Worm (Caenorhabditis elegans) whole organism, young adult: ENCODE data around the gene lgc-15.

Experiments
- C06A6.2 ChIP-seq: fragments of 200-800 bp; sonication (Bioruptor generic); conservative IDR thresholded peaks from 2 replicates; pipeline ENCODE4 v1.3.6; 2022; ENCODE audit warnings: missing genetic modification characterization, missing compliant biosample characterization
- C17E4.6 ChIP-seq: fragments of 200-800 bp; sonication (Bioruptor generic); IDR thresholded peaks from 2 replicates; pipeline ENCODE4 v1.3.6; 2022; ENCODE audit warnings: missing genetic modification reagents, missing genetic modification characterization, missing compliant biosample characterization
- D2030.7 ChIP-seq: fragments of 200-800 bp; sonication (Bioruptor generic); IDR thresholded peaks from 2 replicates; pipeline ENCODE4 v1.3.6; 2022; ENCODE audit warnings: missing genetic modification reagents, missing genetic modification characterization, missing compliant biosample characterization
- F57A8.1 ChIP-seq: fragments of 200-800 bp; sonication (Bioruptor generic); optimal IDR thresholded peaks from 2 replicates; lab custom pipeline; 2018; ENCODE audit warnings: mild to moderate bottlenecking, missing genetic modification characterization, moderate library complexity, missing compliant biosample characterization
- F57C9.4 ChIP-seq: sonication (generic microtip); optimal IDR thresholded peaks from 2 replicates; lab custom pipeline; 2017; ENCODE audit warnings: mild to moderate bottlenecking, missing genetic modification characterization, missing compliant biosample characterization
- T07F8.4 ChIP-seq: sonication (generic microtip); optimal IDR thresholded peaks from 2 replicates; lab custom pipeline; 2016; ENCODE audit warnings: mild to moderate bottlenecking, missing genetic modification characterization, moderate library complexity, missing compliant biosample characterization
- T26A5.8 ChIP-seq: sonication (generic microtip); optimal IDR thresholded peaks from 2 replicates; lab custom pipeline; 2016; ENCODE audit warnings: missing genetic modification characterization, missing compliant biosample characterization
- Y56A3A.18 ChIP-seq: fragments of 200-800 bp; sonication (Bioruptor generic); IDR thresholded peaks from 2 replicates; pipeline ENCODE4 v1.3.6; 2022; ENCODE audit warnings: missing genetic modification reagents, missing genetic modification characterization, missing compliant biosample characterization
- Y79H2A.3 ChIP-seq: fragments of 200-800 bp; sonication (Bioruptor generic); conservative IDR thresholded peaks from 2 replicates; pipeline ENCODE4 v1.3.6; 2022; ENCODE audit warnings: missing genetic modification reagents, missing genetic modification characterization, missing compliant biosample characterization
- Y95B8A.8 ChIP-seq: fragments of 200-800 bp; sonication (Bioruptor generic); IDR thresholded peaks from 2 replicates; pipeline ENCODE4 v1.3.6; 2022; ENCODE audit warnings: missing genetic modification reagents, missing genetic modification characterization, missing compliant biosample characterization
- ZK185.1 ChIP-seq: sonication (generic microtip); optimal IDR thresholded peaks from 2 replicates; lab custom pipeline; 2016; ENCODE audit warnings: mild to moderate bottlenecking, missing genetic modification characterization, missing compliant biosample characterization; ENCODE audit not compliant: poor library complexity, severe bottlenecking
- aptf-3 ChIP-seq: fragments of 200-800 bp; sonication (Bioruptor generic); IDR thresholded peaks from 2 replicates; pipeline ENCODE4 v1.3.6; 2022; ENCODE audit warnings: missing genetic modification characterization, missing compliant biosample characterization
- attf-5 ChIP-seq: fragments of 200-800 bp; sonication (Bioruptor generic); optimal IDR thresholded peaks from 2 replicates; lab custom pipeline; 2018; ENCODE audit warnings: mild to moderate bottlenecking, missing genetic modification characterization, missing compliant biosample characterization
- attf-6 ChIP-seq: fragments of 200-800 bp; sonication (Bioruptor generic); IDR thresholded peaks from 2 replicates; pipeline ENCODE4 v1.3.6; 2022; ENCODE audit warnings: missing genetic modification reagents, missing genetic modification characterization, missing compliant biosample characterization
- cebp-2 ChIP-seq: fragments of 200-800 bp; sonication (Bioruptor generic); IDR thresholded peaks from 2 replicates; pipeline ENCODE4 v1.3.6; 2022; ENCODE audit warnings: missing genetic modification characterization, missing compliant biosample characterization
- ceh-40 ChIP-seq: fragments of 200-800 bp; sonication (Bioruptor generic); IDR thresholded peaks from 2 replicates; pipeline ENCODE4 v1.3.6; 2022; ENCODE audit warnings: missing genetic modification characterization, missing compliant biosample characterization
- ceh-79 ChIP-seq: sonication (generic microtip); optimal IDR thresholded peaks from 2 replicates; lab custom pipeline; 2017; ENCODE audit warnings: mild to moderate bottlenecking, missing genetic modification characterization, missing compliant biosample characterization
- ceh-91 ChIP-seq: fragments of 200-800 bp; sonication (Bioruptor generic); IDR thresholded peaks from 2 replicates; pipeline ENCODE4 v1.3.6; 2022; ENCODE audit warnings: missing genetic modification reagents, missing genetic modification characterization, missing compliant biosample characterization
- dox-1 ChIP-seq: fragments of 200-800 bp; sonication (Bioruptor generic); IDR thresholded peaks from 2 replicates; pipeline ENCODE4 v1.3.6; 2022; ENCODE audit warnings: missing genetic modification reagents, missing genetic modification characterization, missing compliant biosample characterization
- dpff-1 ChIP-seq: sonication (generic microtip); optimal IDR thresholded peaks from 2 replicates; lab custom pipeline; 2017; ENCODE audit warnings: mild to moderate bottlenecking, missing genetic modification characterization, missing compliant biosample characterization
- ekl-4 ChIP-seq: fragments of 200-800 bp; sonication (Bioruptor generic); IDR thresholded peaks from 2 replicates; pipeline ENCODE4 v1.3.6; 2022; ENCODE audit warnings: missing genetic modification reagents, missing genetic modification characterization, missing compliant biosample characterization
- him-1 ChIP-seq: sonication (generic microtip); optimal IDR thresholded peaks from 2 replicates; lab custom pipeline; 2016; ENCODE audit warnings: missing genotype, missing genetic modification reagents, missing genetic modification characterization, missing compliant biosample characterization
- hlh-26 ChIP-seq: fragments of 200-800 bp; sonication (Bioruptor generic); conservative IDR thresholded peaks from 2 replicates; pipeline ENCODE4 v1.3.6; 2022; ENCODE audit warnings: missing genetic modification reagents, missing genetic modification characterization, missing compliant biosample characterization
- hsf-1 ChIP-seq: fragments of 200-800 bp; sonication (Bioruptor generic); IDR thresholded peaks from 2 replicates; pipeline ENCODE4 v1.3.6; 2022; ENCODE audit warnings: missing genetic modification reagents, missing genetic modification characterization, missing compliant biosample characterization
- lin-26 ChIP-seq: fragments of 200-800 bp; sonication (Bioruptor generic); IDR thresholded peaks from 2 replicates; pipeline ENCODE4 v1.3.6; 2022; ENCODE audit warnings: missing genetic modification reagents, missing genetic modification characterization, missing compliant biosample characterization
- lsy-27 ChIP-seq: sonication (generic microtip); optimal IDR thresholded peaks from 2 replicates; lab custom pipeline; 2017; ENCODE audit warnings: missing genetic modification characterization, mild to moderate bottlenecking, missing compliant biosample characterization, antibody characterized with exemption, missing genotype, borderline replicate concordance; ENCODE audit not compliant: insufficient read depth
- madf-6 ChIP-seq: fragments of 200-800 bp; sonication (Bioruptor generic); IDR thresholded peaks from 2 replicates; pipeline ENCODE4 v1.3.6; 2022; ENCODE audit warnings: missing genetic modification reagents, missing genetic modification characterization, missing compliant biosample characterization
- madf-8 ChIP-seq: fragments of 200-800 bp; sonication (Bioruptor generic); conservative IDR thresholded peaks from 2 replicates; pipeline ENCODE4 v1.3.6; 2022; ENCODE audit warnings: missing genetic modification reagents, missing genetic modification characterization, missing compliant biosample characterization
- mcd-1 ChIP-seq: fragments of 200-800 bp; sonication (Bioruptor generic); IDR thresholded peaks from 2 replicates; pipeline ENCODE4 v1.3.6; 2022; ENCODE audit warnings: missing genetic modification reagents, missing genetic modification characterization, missing compliant biosample characterization
- nfya-1 ChIP-seq: sonication (generic microtip); optimal IDR thresholded peaks from 2 replicates; lab custom pipeline; 2017; ENCODE audit warnings: antibody characterized with exemption, missing compliant biosample characterization, missing genetic modification characterization, borderline replicate concordance; ENCODE audit not compliant: insufficient read depth
- nfya-2 ChIP-seq: fragments of 200-800 bp; sonication (Bioruptor generic); IDR thresholded peaks from 2 replicates; pipeline ENCODE4 v1.3.6; 2022; ENCODE audit warnings: missing genetic modification reagents, missing genetic modification characterization, missing compliant biosample characterization
- nhr-120 ChIP-seq: fragments of 200-800 bp; sonication (Bioruptor generic); IDR thresholded peaks from 2 replicates; pipeline ENCODE4 v1.3.6; 2022; ENCODE audit warnings: missing genetic modification characterization, missing compliant biosample characterization
- nhr-27 ChIP-seq: fragments of 200-800 bp; sonication (Bioruptor generic); optimal IDR thresholded peaks from 2 replicates; lab custom pipeline; 2018; ENCODE audit warnings: mild to moderate bottlenecking, missing genetic modification characterization, moderate library complexity, missing compliant biosample characterization
- nhr-80 ChIP-seq: sonication (generic microtip); optimal IDR thresholded peaks from 2 replicates; lab custom pipeline; 2016; ENCODE audit warnings: missing genetic modification characterization, missing compliant biosample characterization
- nhr-90 ChIP-seq: sonication (generic microtip); optimal IDR thresholded peaks from 2 replicates; lab custom pipeline; 2016; ENCODE audit warnings: missing genotype, mild to moderate bottlenecking, missing genetic modification characterization, missing compliant biosample characterization
- pbrm-1 ChIP-seq: fragments of 200-800 bp; sonication (Bioruptor generic); IDR thresholded peaks from 2 replicates; pipeline ENCODE4 v1.3.6; 2022; ENCODE audit warnings: missing genetic modification reagents, missing genetic modification characterization, missing compliant biosample characterization
- rcor-1 ChIP-seq: fragments of 200-800 bp; sonication (Bioruptor generic); IDR thresholded peaks from 2 replicates; pipeline ENCODE4 v1.3.6; 2022; ENCODE audit warnings: missing genetic modification reagents, missing genetic modification characterization, missing compliant biosample characterization
- rec-8 ChIP-seq, 2 experiments: sonication (generic microtip); optimal IDR thresholded peaks; 2 replicates each; lab custom pipeline; 2016; ENCODE audit warnings: mild to moderate bottlenecking in 2 of 2, missing genetic modification characterization in 2 of 2, missing genetic modification reagents in 2 of 2, missing genotype in 2 of 2, missing biosample characterization in 1 of 2, missing compliant biosample characterization in 1 of 2, moderate library complexity in 1 of 2
- snpc-1.1 ChIP-seq: sonication (generic microtip); optimal IDR thresholded peaks from 2 replicates; lab custom pipeline; 2017; ENCODE audit warnings: missing genetic modification characterization, mild to moderate bottlenecking, missing compliant biosample characterization, antibody characterized with exemption, moderate library complexity, missing genotype, missing genetic modification reagents; ENCODE audit not compliant: insufficient read depth
- snpc-1.3 ChIP-seq: sonication (generic microtip); optimal IDR thresholded peaks from 2 replicates; lab custom pipeline; 2017; ENCODE audit warnings: missing genetic modification characterization, mild to moderate bottlenecking, missing compliant biosample characterization, antibody characterized with exemption, moderate library complexity, missing genotype, missing genetic modification reagents; ENCODE audit not compliant: insufficient read depth
- snpc-4 ChIP-seq, 5 experiments: fragments of 150-350 bp in 1 of 5; sonication (generic microtip) in 4 of 5; optimal IDR thresholded peaks; 2 replicates each; lab custom pipeline; 2014 to 2018; ENCODE audit warnings: missing genetic modification characterization in 5 of 5, missing biosample characterization in 3 of 5, antibody characterized with exemption in 2 of 5, mild to moderate bottlenecking in 2 of 5, missing compliant biosample characterization in 2 of 5, missing genotype in 2 of 5, moderate library complexity in 2 of 5, missing genetic modification reagents in 1 of 5
- tbp1 ChIP-seq: fragments of 200-800 bp; sonication (Bioruptor generic); optimal IDR thresholded peaks from 2 replicates; lab custom pipeline; 2018; ENCODE audit warnings: mild to moderate bottlenecking, missing genetic modification characterization, missing compliant biosample characterization
- zim-3 ChIP-seq: sonication (generic microtip); optimal IDR thresholded peaks from 2 replicates; lab custom pipeline; 2017; ENCODE audit warnings: mild to moderate bottlenecking, missing genetic modification characterization, moderate library complexity, missing compliant biosample characterization
- ztf-18 ChIP-seq: sonication (generic microtip); optimal IDR thresholded peaks from 2 replicates; lab custom pipeline; 2016; ENCODE audit warnings: missing genotype, mild to moderate bottlenecking, missing genetic modification characterization, missing compliant biosample characterization
- ztf-22 ChIP-seq: fragments of 200-800 bp; sonication (Bioruptor generic); optimal IDR thresholded peaks from 2 replicates; lab custom pipeline; 2018; ENCODE audit warnings: mild to moderate bottlenecking, missing genetic modification characterization, moderate library complexity, missing compliant biosample characterization
- ztf-26 ChIP-seq: sonication (generic microtip); optimal IDR thresholded peaks from 2 replicates; lab custom pipeline; 2017; ENCODE audit warnings: missing genetic modification characterization, missing compliant biosample characterization
- ztf-3 ChIP-seq: fragments of 200-800 bp; sonication (Bioruptor generic); optimal IDR thresholded peaks from 2 replicates; lab custom pipeline; 2018; ENCODE audit warnings: mild to moderate bottlenecking, missing genetic modification characterization, missing compliant biosample characterization

lgc-15 gene

ce11 chrX:12106004-12106403 lies 8.1 kb upstream of the lgc-15 start (continued):
- TF ChIP-seq Y56A3A.18 (GFP tag; lab: Robert Waterston, UW), result peak; percentile 96
- TF ChIP-seq Y79H2A.3 (GFP tag; lab: Robert Waterston, UW), result 0 out of 2 replicates have a peak, but pooled peaks have one; percentile 33
- TF ChIP-seq hsf-1 (GFP tag; lab: Robert Waterston, UW), result no peak
- TF ChIP-seq snpc-4 (GFP tag; optimal IDR thresholded peaks at IDR 0.05; lab: Kevin White, UChicago), result no peak
- peak in 2 of 4 experiments; percentile 75 to 87 for TF ChIP-seq snpc-4 (tag; optimal IDR thresholded peaks at IDR 0.05; lab: Kevin White, UChicago)
- TF ChIP-seq nhr-27 (tag; lab: Kevin White, UChicago), result peak; percentile 93
- peak; percentile 93 for TF ChIP-seq nhr-90
- peak; percentile 26 for TF ChIP-seq snpc-1.1 (tag; lab: Kevin White, UChicago)
- peak; percentile 6 for TF ChIP-seq dpff-1 (tag; lab: Kevin White, UChicago)
- TF ChIP-seq rec-8 (tag; optimal IDR thresholded peaks at IDR 0.05; lab: Kevin White, UChicago), result peak; percentile 81 to 93
- peak; percentile 89 for TF ChIP-seq zim-3
- peak; percentile 67 for TF ChIP-seq C06A6.2 (GFP tag; lab: Robert Waterston, UW)
- TF ChIP-seq tbp1, result peak; percentile 99
- TF ChIP-seq lsy-27, result no peak
- peak; percentile 88 for TF ChIP-seq ekl-4 (GFP tag; lab: Robert Waterston, UW)
- TF ChIP-seq rcor-1 (GFP tag; lab: Robert Waterston, UW), result peak; percentile 89
- TF ChIP-seq mcd-1 (GFP tag; lab: Robert Waterston, UW), result peak; percentile 72
- peak; percentile 92 for TF ChIP-seq ztf-26
- no peak for TF ChIP-seq nfya-2 (GFP tag; lab: Robert Waterston, UW)
- TF ChIP-seq madf-8 (GFP tag; lab: Robert Waterston, UW), result no peak
- no peak for TF ChIP-seq ceh-91
- peak; percentile 78 for TF ChIP-seq D2030.7 (GFP tag; lab: Robert Waterston, UW)
- TF ChIP-seq ceh-40 (GFP tag; lab: Robert Waterston, UW), result peak; percentile 79
- TF ChIP-seq lin-26, result peak; percentile 99
- TF ChIP-seq nfya-1 (tag; lab: Kevin White, UChicago), result no peak
- no peak for TF ChIP-seq F57C9.4 (tag; lab: Kevin White, UChicago)
- no peak for TF ChIP-seq attf-5 (GFP tag; lab: Kevin White, UChicago)
- TF ChIP-seq ceh-79 (tag; lab: Kevin White, UChicago), result peak; percentile 76
- peak; percentile 97 for TF ChIP-seq him-1
- TF ChIP-seq pbrm-1, result peak; percentile 90
- TF ChIP-seq T07F8.4 (tag; lab: Kevin White, UChicago), result peak; percentile 87
- no peak for TF ChIP-seq aptf-3 (GFP tag; lab: Robert Waterston, UW)
- no peak for TF ChIP-seq madf-6 (GFP tag; lab: Robert Waterston, UW)
- peak; percentile 87 for TF ChIP-seq T26A5.8 (tag; lab: Kevin White, UChicago)
- no peak for TF ChIP-seq F57A8.1 (GFP tag; lab: Kevin White, UChicago)
- TF ChIP-seq nhr-120 (GFP tag; lab: Robert Waterston, UW), result peak; percentile 94; the same call in 1 of the 2 replicates
- peak; percentile 64 for TF ChIP-seq ztf-22 (GFP tag; lab: Kevin White, UChicago)
- TF ChIP-seq attf-6, result peak; percentile 60; the same call in 1 of the 2 replicates
- TF ChIP-seq ZK185.1 (tag; lab: Kevin White, UChicago), result peak; percentile 95
- no peak for TF ChIP-seq C17E4.6 (GFP tag; lab: Robert Waterston, UW)
- TF ChIP-seq hlh-26, result no peak
- TF ChIP-seq cebp-2 (GFP tag; lab: Robert Waterston, UW), result peak; percentile 97
- TF ChIP-seq ztf-3 (GFP tag; lab: Kevin White, UChicago), result peak; percentile 67
- peak; percentile 70; the same call in 1 of the 2 replicates for TF ChIP-seq Y95B8A.8 (GFP tag; lab: Robert Waterston, UW)
- peak; percentile 59 for TF ChIP-seq nhr-80
- peak; percentile 81 for TF ChIP-seq ztf-18 (tag; lab: Kevin White, UChicago)
- TF ChIP-seq snpc-1.3 (tag; lab: Kevin White, UChicago), result peak; percentile 74
- TF ChIP-seq dox-1, result no peak; the same call in 1 of the 2 replicates
